Worm (Caenorhabditis elegans) whole organism, L4 larva: Measurements from ENCODE around the gene F53F1.3.

ENCODE experiments used
- F37D6.2 ChIP-seq: sonication (generic microtip); optimal IDR thresholded peaks from 2 replicates; lab custom pipeline; 2016; ENCODE audit warnings: mild to moderate bottlenecking, missing genetic modification characterization, missing compliant biosample characterization
- F49E8.2 ChIP-seq: sonication (generic microtip); optimal IDR thresholded peaks from 2 replicates; lab custom pipeline; 2016; ENCODE audit warnings: missing compliant biosample characterization, mild to moderate bottlenecking, missing genetic modification characterization, borderline replicate concordance
- T20F7.1 ChIP-seq: fragments of 200-800 bp; sonication (Bioruptor generic); optimal IDR thresholded peaks from 2 replicates; lab custom pipeline; 2018; ENCODE audit warnings: mild to moderate bottlenecking, missing genetic modification characterization, missing compliant biosample characterization
- Y105C5A.15 ChIP-seq: fragments of 200-800 bp; sonication (Bioruptor generic); IDR thresholded peaks from 2 replicates; pipeline ENCODE4 v1.3.6; 2022; ENCODE audit warnings: missing genetic modification characterization, missing compliant biosample characterization
- Y75B8A.6 ChIP-seq: fragments of 200-800 bp; sonication (Bioruptor generic); IDR thresholded peaks from 2 replicates; pipeline ENCODE4 v1.3.6; 2022; ENCODE audit warnings: missing genetic modification reagents, missing genetic modification characterization, missing compliant biosample characterization
- ZK337.2 ChIP-seq: fragments of 200-800 bp; sonication (Bioruptor generic); IDR thresholded peaks from 2 replicates; pipeline ENCODE4 v1.3.6; 2022; ENCODE audit warnings: missing genetic modification reagents, missing genetic modification characterization, missing compliant biosample characterization
- aha-1 ChIP-seq: fragments of 150-350 bp; peaks from one replicate; lab custom pipeline; 2014; ENCODE audit warnings: missing biosample characterization, missing genetic modification characterization
- aly-2 ChIP-seq: sonication (generic microtip); optimal IDR thresholded peaks from 2 replicates; lab custom pipeline; 2018; ENCODE audit warnings: missing biosample characterization, missing genetic modification characterization
- ama-1 ChIP-seq: fragments of 150-350 bp; optimal IDR thresholded peaks from 2 replicates; lab custom pipeline; 2014; ENCODE audit warnings: inconsistent platforms, mixed read lengths
- arid-1 ChIP-seq: fragments of 200-800 bp; sonication (Bioruptor generic); conservative IDR thresholded peaks from 2 replicates; pipeline ENCODE4 v1.3.6; 2022; ENCODE audit warnings: missing genetic modification reagents, missing genetic modification characterization, missing compliant biosample characterization
- ceh-44 ChIP-seq: fragments of 200-800 bp; sonication (Bioruptor generic); IDR thresholded peaks from 2 replicates; pipeline ENCODE4 v1.3.6; 2022; ENCODE audit warnings: missing genetic modification reagents, missing genetic modification characterization, missing compliant biosample characterization
- ceh-62 ChIP-seq: sonication (generic microtip); optimal IDR thresholded peaks from 2 replicates; lab custom pipeline; 2017; ENCODE audit warnings: missing biosample characterization, missing genetic modification characterization
- ctbp-1 ChIP-seq: fragments of 200-800 bp; sonication (Bioruptor generic); IDR thresholded peaks from 2 replicates; pipeline ENCODE4 v1.3.6; 2022; ENCODE audit warnings: missing genetic modification reagents, missing genetic modification characterization, missing compliant biosample characterization
- daf-12 ChIP-seq: fragments of 150-350 bp; optimal IDR thresholded peaks from 2 replicates; lab custom pipeline; 2014; ENCODE audit warnings: missing biosample characterization, missing genetic modification reagents, missing genetic modification characterization
- daf-19 ChIP-seq: fragments of 200-800 bp; sonication (Bioruptor generic); conservative IDR thresholded peaks from 2 replicates; pipeline ENCODE4 v1.3.6; 2022; ENCODE audit warnings: missing genetic modification characterization, missing compliant biosample characterization
- dpl-1 ChIP-seq: fragments of 150-350 bp; optimal IDR thresholded peaks from 2 replicates; lab custom pipeline; 2014; ENCODE audit warnings: missing biosample characterization, missing genetic modification reagents, missing genetic modification characterization
- dve-1 ChIP-seq: sonication (generic microtip); optimal IDR thresholded peaks from 2 replicates; lab custom pipeline; 2017; ENCODE audit warnings: antibody characterized with exemption, mild to moderate bottlenecking, missing genetic modification characterization, missing compliant biosample characterization; ENCODE audit not compliant: insufficient read depth
- fkh-10 ChIP-seq: fragments of 150-350 bp; optimal IDR thresholded peaks from 2 replicates; lab custom pipeline; 2014; ENCODE audit warnings: missing biosample characterization, missing genetic modification reagents, missing genetic modification characterization
- gei-8 ChIP-seq: fragments of 200-800 bp; sonication (Bioruptor generic); optimal IDR thresholded peaks from 2 replicates; lab custom pipeline; 2018; ENCODE audit warnings: mild to moderate bottlenecking, missing genetic modification characterization, missing compliant biosample characterization
- hlh-11 ChIP-seq: fragments of 200-800 bp; sonication (Bioruptor generic); optimal IDR thresholded peaks from 2 replicates; lab custom pipeline; 2018; ENCODE audit warnings: mild to moderate bottlenecking, missing genetic modification characterization, missing compliant biosample characterization
- hlh-30 ChIP-seq: sonication (generic microtip); optimal IDR thresholded peaks from 2 replicates; lab custom pipeline; 2017; ENCODE audit warnings: antibody characterized with exemption, mild to moderate bottlenecking, missing genetic modification characterization, missing compliant biosample characterization; ENCODE audit not compliant: insufficient read depth
- jun-1 ChIP-seq: fragments of 150-350 bp; optimal IDR thresholded peaks from 2 replicates; lab custom pipeline; 2014; ENCODE audit warnings: missing biosample characterization, missing genetic modification reagents, missing genetic modification characterization
- lin-29 ChIP-seq: fragments of 200-800 bp; sonication (Bioruptor generic); IDR thresholded peaks from 2 replicates; pipeline ENCODE4 v1.3.6; 2022; ENCODE audit warnings: missing genetic modification reagents, missing genetic modification characterization, missing compliant biosample characterization
- lir-3 ChIP-seq: sonication (generic microtip); optimal IDR thresholded peaks from 2 replicates; lab custom pipeline; 2016; ENCODE audit warnings: mild to moderate bottlenecking, missing genetic modification characterization, missing compliant biosample characterization
- madf-9 ChIP-seq: fragments of 200-800 bp; sonication (Bioruptor generic); conservative IDR thresholded peaks from 2 replicates; pipeline ENCODE4 v1.3.6; 2022; ENCODE audit warnings: missing genetic modification reagents, missing genetic modification characterization, missing compliant biosample characterization
- mdl-1 ChIP-seq, 2 experiments: fragments of 150-350 bp in 1 of 2; sonication (generic microtip) in 1 of 2; optimal IDR thresholded peaks; 2 replicates each; lab custom pipeline; 2014 to 2017; ENCODE audit warnings: missing biosample characterization in 2 of 2, missing genetic modification characterization in 2 of 2
- mdt-29 ChIP-seq: fragments of 200-800 bp; sonication (Bioruptor generic); IDR thresholded peaks from 2 replicates; pipeline ENCODE4 v1.3.6; 2022; ENCODE audit warnings: missing genetic modification reagents, missing genetic modification characterization, missing compliant biosample characterization
- mep-1 ChIP-seq: fragments of 150-350 bp; sonication (generic microtip); optimal IDR thresholded peaks from 3 replicates; lab custom pipeline; 2014; ENCODE audit warnings: missing biosample characterization, missing genetic modification characterization
- mes-2 ChIP-seq: sonication (generic microtip); optimal IDR thresholded peaks from 2 replicates; lab custom pipeline; 2016; ENCODE audit warnings: missing genotype, mild to moderate bottlenecking, missing genetic modification characterization, missing compliant biosample characterization; ENCODE audit not compliant: poor library complexity, severe bottlenecking
- nhr-10 ChIP-seq: fragments of 150-350 bp; optimal IDR thresholded peaks from 2 replicates; lab custom pipeline; 2014; ENCODE audit warnings: missing biosample characterization, missing genetic modification characterization
- nhr-102 ChIP-seq: sonication (generic microtip); optimal IDR thresholded peaks from 2 replicates; lab custom pipeline; 2016; ENCODE audit warnings: mild to moderate bottlenecking, missing genetic modification characterization, moderate library complexity, missing compliant biosample characterization
- nhr-11 ChIP-seq: fragments of 150-350 bp; optimal IDR thresholded peaks from 2 replicates; lab custom pipeline; 2014; ENCODE audit warnings: missing biosample characterization, missing genetic modification characterization
- nhr-237 ChIP-seq: sonication (generic microtip); optimal IDR thresholded peaks from 2 replicates; lab custom pipeline; 2017; ENCODE audit warnings: missing biosample characterization, missing genetic modification characterization
- nhr-25 ChIP-seq: sonication (generic microtip); optimal IDR thresholded peaks from 2 replicates; lab custom pipeline; 2017; ENCODE audit warnings: missing genetic modification characterization, mild to moderate bottlenecking, missing compliant biosample characterization, antibody characterized with exemption, moderate library complexity, borderline replicate concordance; ENCODE audit not compliant: insufficient read depth
- nhr-42 ChIP-seq: fragments of 200-800 bp; sonication (Bioruptor generic); IDR thresholded peaks from 2 replicates; pipeline ENCODE4 v1.3.6; 2022; ENCODE audit warnings: missing genetic modification characterization, missing compliant biosample characterization
- nhr-76 ChIP-seq: fragments of 150-350 bp; optimal IDR thresholded peaks from 2 replicates; lab custom pipeline; 2014; ENCODE audit warnings: missing biosample characterization, missing genetic modification characterization
- pha-4 ChIP-seq, 2 experiments: fragments of 150-350 bp in 1 of 2; fragments of 200-800 bp in 1 of 2; sonication (Bioruptor generic) in 1 of 2; IDR thresholded peaks in 1 of 2; optimal IDR thresholded peaks in 1 of 2; 2 replicates each; pipeline versions ENCODE4 v1.3.6 to Lab custom; 2014 to 2022; ENCODE audit warnings: missing genetic modification characterization in 2 of 2, missing genetic modification reagents in 2 of 2, missing biosample characterization in 1 of 2, missing compliant biosample characterization in 1 of 2
- pqm-1 ChIP-seq: sonication (generic microtip); optimal IDR thresholded peaks from 2 replicates; lab custom pipeline; 2017; ENCODE audit warnings: missing biosample characterization, missing genetic modification characterization
- rbr-2 ChIP-seq: sonication (generic microtip); optimal IDR thresholded peaks from 2 replicates; lab custom pipeline; 2016; ENCODE audit warnings: missing genotype, missing genetic modification characterization, missing compliant biosample characterization
- saeg-2 ChIP-seq: fragments of 200-800 bp; sonication (Bioruptor generic); IDR thresholded peaks from 2 replicates; pipeline ENCODE4 v1.3.6; 2022; ENCODE audit warnings: missing genetic modification reagents, missing genetic modification characterization, missing compliant biosample characterization
- sdz-12 ChIP-seq: fragments of 200-800 bp; sonication (Bioruptor generic); optimal IDR thresholded peaks from 2 replicates; lab custom pipeline; 2018; ENCODE audit warnings: mild to moderate bottlenecking, missing genetic modification characterization, missing compliant biosample characterization
- set-16 ChIP-seq: fragments of 200-800 bp; sonication (Bioruptor generic); IDR thresholded peaks from 2 replicates; pipeline ENCODE4 v1.3.6; 2022; ENCODE audit warnings: missing genetic modification reagents, missing genetic modification characterization, missing compliant biosample characterization
- snpc-1.2 ChIP-seq: fragments of 200-800 bp; sonication (Bioruptor generic); IDR thresholded peaks from 2 replicates; pipeline ENCODE4 v1.3.6; 2022; ENCODE audit warnings: missing genetic modification reagents, missing genetic modification characterization, missing compliant biosample characterization
- spr-1 ChIP-seq: sonication (generic microtip); optimal IDR thresholded peaks from 2 replicates; lab custom pipeline; 2016; ENCODE audit warnings: mild to moderate bottlenecking, missing genetic modification characterization, missing compliant biosample characterization
- spr-3 ChIP-seq: fragments of 200-800 bp; sonication (Bioruptor generic); optimal IDR thresholded peaks from 2 replicates; lab custom pipeline; 2018; ENCODE audit warnings: mild to moderate bottlenecking, missing genetic modification characterization, missing compliant biosample characterization
- tra-1 ChIP-seq: fragments of 200-800 bp; sonication (Bioruptor generic); IDR thresholded peaks from 2 replicates; pipeline ENCODE4 v1.3.6; 2022; ENCODE audit warnings: missing genetic modification reagents, missing genetic modification characterization, missing compliant biosample characterization
- unc-39 ChIP-seq: sonication (generic microtip); optimal IDR thresholded peaks from 2 replicates; lab custom pipeline; 2017; ENCODE audit warnings: missing biosample characterization, missing genetic modification characterization
- unc-62 ChIP-seq, 3 experiments: fragments of 150-350 bp in 1 of 3; sonication (generic microtip); optimal IDR thresholded peaks in 2 of 3; peaks in 1 of 3; 1 replicate in 1 of 3; 2 replicates in 2 of 3; lab custom pipeline; 2014 to 2017; ENCODE audit warnings: missing biosample characterization in 3 of 3, missing genetic modification characterization in 3 of 3, missing genetic modification reagents in 3 of 3, missing genotype in 1 of 3

Gene F53F1.3

ce11 chrV:13407913-13408312, at the start of gene F53F1.3:
TSS of gene F53F1.3 (plus strand) at chrV:13408242.
- TF ChIP-seq ceh-44 (no peak), spr-3 (GFP tag; lab: Kevin White, UChicago) (no peak), hlh-11 (tag; lab: Kevin White, UChicago) (peak; percentile 25), lir-3 (tag; lab: Kevin White, UChicago) (no peak), nhr-76 (no peak), T20F7.1 (GFP tag; lab: Kevin White, UChicago) (peak; percentile 22), tra-1 (GFP tag; lab: Robert Waterston, UW) (no peak), arid-1 (GFP tag; lab: Robert Waterston, UW) (no peak), aha-1 (tag; lab: Kevin White, UChicago) (no peak), madf-9 (no peak), F37D6.2 (tag; lab: Kevin White, UChicago) (no peak), snpc-1.2 (GFP tag; lab: Robert Waterston, UW) (no peak), nhr-237 (tag; lab: Kevin White, UChicago) (no peak), hlh-30 (tag; lab: Kevin White, UChicago) (peak; percentile 21), fkh-10 (GFP tag; lab: Kevin White, UChicago) (no peak), nhr-102 (tag; lab: Kevin White, UChicago) (no peak), mdt-29 (no peak), spr-1 (tag; lab: Kevin White, UChicago) (no peak), F49E8.2 (no peak), Y75B8A.6 (GFP tag; lab: Robert Waterston, UW) (no peak), nhr-42 (GFP tag; lab: Robert Waterston, UW) (no peak), sdz-12 (GFP tag; lab: Kevin White, UChicago) (no peak), nhr-10 (tag; lab: Kevin White, UChicago) (no peak), dve-1 (tag; lab: Kevin White, UChicago) (peak; percentile 7), ceh-62 (no peak), ctbp-1 (GFP tag; lab: Robert Waterston, UW) (no peak), pqm-1 (tag; lab: Kevin White, UChicago) (peak; percentile 41), mep-1 (tag; lab: Kevin White, UChicago) (no peak), gei-8 (no peak), aly-2 (tag; lab: Kevin White, UChicago) (no peak), set-16 (no peak)

- TF ChIP-seq daf-12 (tag; lab: Kevin White, UChicago) (no peak), saeg-2 (GFP tag; lab: Robert Waterston, UW) (no peak), pha-4 (GFP tag; IDR thresholded peaks at IDR 0.05; lab: Robert Waterston, UW) (no peak), pha-4 (tag; optimal IDR thresholded peaks at IDR 0.05; lab: Kevin White, UChicago) (no peak), hlh-11 (tag; lab: Kevin White, UChicago) (no peak), jun-1 (tag; lab: Kevin White, UChicago) (no peak), nhr-11 (no peak), F49E8.2 (no peak), rbr-2 (tag; lab: Kevin White, UChicago) (no peak), nhr-42 (GFP tag; lab: Robert Waterston, UW) (no peak), hlh-30 (tag; lab: Kevin White, UChicago) (no peak), mes-2 (tag; lab: Kevin White, UChicago) (no peak), nhr-25 (peak; percentile 0), snpc-1.2 (GFP tag; lab: Robert Waterston, UW) (no peak), ZK337.2 (GFP tag; lab: Robert Waterston, UW) (no peak), lin-29 (GFP tag; lab: Robert Waterston, UW) (no peak), ama-1 (lab: Kevin White, UChicago) (no peak), unc-39 (tag; lab: Kevin White, UChicago) (no peak), Y105C5A.15 (GFP tag; lab: Robert Waterston, UW) (no peak), mdl-1 (tag; optimal IDR thresholded peaks at IDR 0.05; lab: Kevin White, UChicago) (peak in 1 of 2 experiments; percentile 44), unc-62 (GFP tag; optimal IDR thresholded peaks at IDR 0.05 in 1 of 2; lab: Kevin White, UChicago) (peak in 1 of 2 experiments; percentile 97), unc-62 (tag; optimal IDR thresholded peaks at IDR 0.05; lab: Kevin White, UChicago) (no peak), dpl-1 (GFP tag; lab: Kevin White, UChicago) (no peak), daf-19 (GFP tag; lab: Robert Waterston, UW) (no peak)
These were observed 49.0 kb upstream of the F53F1.3 start, which contains the start of gene F32H5.3 for ce11 chrV:13358823-13359592. TSS of gene F32H5.3 (plus strand) at chrV:13359335.
